Fruit fly (Drosophila melanogaster) Kc167 (cell line): ENCODE data around the gene spn-E.

Experiments
- Myc ChIP-seq: fragments of >200 bp; optimal IDR thresholded peaks from 2 replicates; lab custom pipeline; 2017; ENCODE audit warnings: missing external identifiers
- Sin3A ChIP-seq: fragments of >200 bp; optimal IDR thresholded peaks from 2 replicates; lab custom pipeline; 2018; ENCODE audit warnings: missing external identifiers
- h ChIP-seq: fragments of >200 bp; optimal IDR thresholded peaks from 3 replicates; lab custom pipeline; 2018; ENCODE audit warnings: missing external identifiers
- insv ChIP-seq: fragments of >200 bp; optimal IDR thresholded peaks from 3 replicates; lab custom pipeline; 2018; ENCODE audit warnings: missing external identifiers
- psq ChIP-seq: fragments of >200 bp; optimal IDR thresholded peaks from 2 replicates; lab custom pipeline; 2017; ENCODE audit warnings: missing external identifiers
- ttk ChIP-seq: sonication (Bioruptor generic); optimal IDR thresholded peaks from 2 replicates; lab custom pipeline; 2017; ENCODE audit warnings: missing external identifiers

The spn-E gene

dm6 chr3R:15853347-15853746 lies 16.1 kb downstream of the spn-E start, which contains the start of gene cv-d:
Gene cv-d, minus strand, starts transcription at chr3R:15853581.
- TF ChIP-seq insv (lab: Kevin White, UChicago) (no peak), ttk (no peak), Sin3A (lab: Kevin White, UChicago) (no peak), psq (lab: Kevin White, UChicago) (no peak)

dm6 chr3R:15857189-15857767 lies 20.1 kb downstream of the spn-E start, which contains the start of gene Hmt-1:
Gene Hmt-1, minus strand, starts transcription at chr3R:15857470.
- TF ChIP-seq psq (lab: Kevin White, UChicago) (no peak), ttk (no peak), insv (lab: Kevin White, UChicago) (no peak), Sin3A (lab: Kevin White, UChicago) (no peak), h (lab: Kevin White, UChicago) (no peak), Myc (no peak)

dm6 chr3R:15859896-15860295 lies 22.7 kb downstream of the spn-E start, which contains the start of gene CG9632:
Gene CG9632, plus strand, starts transcription at chr3R:15860196.
- TF ChIP-seq h (lab: Kevin White, UChicago) (no peak), Sin3A (lab: Kevin White, UChicago) (no peak), ttk (no peak), insv (lab: Kevin White, UChicago) (no peak)

- TF ChIP-seq ttk (no peak), Myc (no peak), h (lab: Kevin White, UChicago) (no peak), Sin3A (lab: Kevin White, UChicago) (no peak), insv (lab: Kevin White, UChicago) (no peak), psq (lab: Kevin White, UChicago) (no peak)
Observed at dm6 chr3R:15872829-15873440, 35.7 kb downstream of the spn-E start.

dm6 chr3R:15875611-15876010 lies 38.4 kb downstream of the spn-E start, which contains the start of gene CG31183:
Gene CG31183, minus strand, starts transcription at chr3R:15875939.
- TF ChIP-seq h (lab: Kevin White, UChicago) (no peak), ttk (no peak), Sin3A (lab: Kevin White, UChicago) (no peak), insv (lab: Kevin White, UChicago) (no peak), psq (lab: Kevin White, UChicago) (no peak), Myc (no peak)

dm6 chr3R:15891188-15891820 lies 54.1 kb downstream of the spn-E start:
- no peak for TF ChIP-seq h (lab: Kevin White, UChicago)
- TF ChIP-seq insv (lab: Kevin White, UChicago): no peak
- TF ChIP-seq psq (lab: Kevin White, UChicago): no peak
- no peak for TF ChIP-seq Myc
- no peak for TF ChIP-seq ttk
- no peak for TF ChIP-seq Sin3A (lab: Kevin White, UChicago)
